Fruit fly (Drosophila melanogaster) whole organism, adult: ENCODE data around the gene CG43245.

Experiments used
- CG12768 ChIP-seq: fragments of 200-800 bp; sonication (Bioruptor generic); optimal IDR thresholded peaks from 2 replicates; lab custom pipeline; 2017; ENCODE audit warnings: missing biosample characterization, missing genetic modification characterization, mild to moderate bottlenecking, moderate library complexity, missing genetic modification reagents
- CG1620 ChIP-seq: fragments of 200-800 bp; sonication (Bioruptor generic); optimal IDR thresholded peaks from 2 replicates; lab custom pipeline; 2016; ENCODE audit warnings: missing biosample characterization, missing genetic modification characterization
- CG7045 ChIP-seq: fragments of 200-800 bp; sonication (Bioruptor generic); optimal IDR thresholded peaks from 2 replicates; lab custom pipeline; 2017; ENCODE audit warnings: missing biosample characterization, mild to moderate bottlenecking, missing genetic modification characterization
- bab1 ChIP-seq: fragments of 200-800 bp; sonication (Bioruptor generic); optimal IDR thresholded peaks from 3 replicates; lab custom pipeline; 2019; ENCODE audit warnings: missing biosample characterization, mild to moderate bottlenecking, missing genetic modification characterization, moderate library complexity
- kay ChIP-seq: fragments of 200-800 bp; sonication (Bioruptor generic); peaks from one replicate; lab custom pipeline; 2016; ENCODE audit warnings: missing biosample characterization, missing genetic modification characterization, borderline replicate concordance
- ovo ChIP-seq: fragments of 200-800 bp; sonication (Bioruptor generic); optimal IDR thresholded peaks from 2 replicates; lab custom pipeline; 2016; ENCODE audit warnings: missing biosample characterization, missing genetic modification characterization
- tj ChIP-seq: fragments of 200-800 bp; sonication (Bioruptor generic); optimal IDR thresholded peaks from 3 replicates; lab custom pipeline; 2017; ENCODE audit warnings: missing biosample characterization, mild to moderate bottlenecking, missing genetic modification characterization, moderate library complexity

DNA sequence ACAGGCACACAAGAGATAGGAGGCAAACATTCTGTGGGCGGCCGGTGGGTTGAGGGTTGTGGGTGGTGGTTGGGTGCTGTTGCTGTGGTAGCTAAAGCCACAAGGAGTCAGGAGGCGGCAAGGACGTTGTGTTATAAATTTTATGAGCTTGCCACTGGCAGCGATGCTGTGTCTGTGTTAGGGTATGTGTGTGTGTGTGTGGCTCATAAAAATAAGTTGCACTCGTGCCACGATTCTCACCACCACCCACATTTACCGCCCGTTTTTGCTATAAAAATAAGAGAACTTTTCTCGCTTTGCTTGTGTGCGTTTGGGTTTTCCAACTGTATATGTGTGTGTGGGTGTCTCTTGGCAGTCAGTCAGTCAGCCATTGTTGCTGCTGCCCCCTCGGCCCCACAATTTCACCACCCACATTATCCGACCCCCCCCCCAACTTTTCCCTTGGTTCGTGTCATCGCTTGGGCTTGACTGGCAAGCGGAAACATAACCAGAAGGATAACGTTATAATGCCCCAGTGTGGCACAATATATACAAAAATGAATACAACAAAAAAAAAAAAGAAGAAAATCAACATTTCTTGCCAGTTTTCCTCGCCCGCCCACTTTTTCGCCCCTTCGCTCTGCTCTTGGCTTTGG lies 46.8 kb upstream of the CG43245 start:
- no peak for TF ChIP-seq CG7045 (GFP tag; lab: Kevin White, UChicago)
- no peak for TF ChIP-seq ovo (GFP tag; lab: Kevin White, UChicago)
- TF ChIP-seq CG1620 (GFP tag; lab: Kevin White, UChicago) = no peak
- TF ChIP-seq CG12768 (GFP tag; lab: Kevin White, UChicago) = no peak
- TF ChIP-seq bab1 (GFP tag; lab: Kevin White, UChicago) = no peak
- TF ChIP-seq kay (GFP tag; lab: Kevin White, UChicago) = no peak
- TF ChIP-seq tj (GFP tag; lab: Kevin White, UChicago) = no peak
